Fruit fly (Drosophila melanogaster): ENCODE data around the gene mei-38.

mei-38 gene

DNA sequence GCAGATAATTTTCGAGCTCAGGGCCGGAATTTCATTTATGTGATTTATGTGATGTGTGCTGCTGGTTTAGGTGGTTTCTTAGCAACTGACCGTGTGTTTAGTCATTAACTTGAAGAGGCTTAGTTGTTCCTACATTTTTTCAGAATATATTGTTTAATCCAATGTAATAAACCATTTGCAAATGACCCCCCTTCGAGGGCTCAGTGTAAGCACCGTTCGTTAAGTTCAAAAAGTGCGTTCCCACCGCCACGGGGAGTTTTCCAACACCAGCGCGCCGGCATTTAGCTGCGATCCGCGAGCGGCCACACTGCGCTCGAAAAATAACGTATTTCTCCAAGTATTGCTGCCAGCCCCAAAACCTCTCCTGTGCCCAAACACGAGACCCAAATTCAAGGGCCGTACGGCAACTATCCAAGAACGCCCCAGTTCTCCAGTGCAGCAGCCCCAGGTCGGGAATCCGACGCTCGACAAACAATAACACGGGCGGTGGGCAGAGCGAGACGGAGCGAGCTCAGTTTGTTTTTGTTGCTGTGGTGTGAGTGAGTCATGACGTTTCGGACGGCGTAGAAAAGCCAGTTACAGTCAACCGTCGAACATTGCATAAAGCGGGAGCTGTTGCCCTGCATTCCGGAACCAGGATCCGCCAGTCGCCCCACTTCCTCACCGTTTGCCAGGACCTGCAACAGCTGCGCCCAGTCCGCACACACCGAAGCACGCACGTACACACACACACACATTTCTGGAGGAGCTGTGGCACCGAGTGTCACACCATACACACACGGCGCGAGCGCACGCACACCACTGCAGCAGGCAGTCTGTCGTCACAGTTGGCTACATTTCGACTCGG is 1.6 kb downstream of the mei-38 start, which contains the start of gene rush (continued):
- peak; percentile 95 for TF ChIP-seq Myb (GFP tag; optimal IDR thresholded peaks at IDR 0.05)
- peak; percentile 95 for TF ChIP-seq zf30C (GFP tag; optimal IDR thresholded peaks at IDR 0.05)
- TF ChIP-seq pzg (GFP tag; optimal IDR thresholded peaks at IDR 0.05): peak; percentile 82
- peak; percentile 83 for TF ChIP-seq kay (GFP tag; optimal IDR thresholded peaks at IDR 0.05)
- TF ChIP-seq CG15011 (GFP tag; optimal IDR thresholded peaks at IDR 0.05): no peak
- peak; percentile 29; the same call in 1 of the 2 replicates for TF ChIP-seq CG14441 (GFP tag; IDR thresholded peaks at IDR 0.05)
- no peak for TF ChIP-seq CG10431 (GFP tag; optimal IDR thresholded peaks at IDR 0.05)
- no peak for TF ChIP-seq kah (GFP tag; optimal IDR thresholded peaks at IDR 0.05)
- no peak for TF ChIP-seq Doc2 (GFP tag; IDR thresholded peaks at IDR 0.05)
- TF ChIP-seq bigmax (GFP tag; optimal IDR thresholded peaks at IDR 0.05): no peak
- 0 out of 2 replicates have a peak, but pooled peaks have one; percentile 12 for TF ChIP-seq CG6689 (GFP tag; IDR thresholded peaks at IDR 0.05)
- TF ChIP-seq CG33213 (GFP tag; optimal IDR thresholded peaks at IDR 0.05): peak; percentile 46
- TF ChIP-seq Dad (GFP tag; optimal IDR thresholded peaks at IDR 0.05): peak; percentile 31
- peak; percentile 23; the same call in 1 of the 2 replicates for TF ChIP-seq Ptx1 (GFP tag; IDR thresholded peaks at IDR 0.05)
- TF ChIP-seq CG12659 (GFP tag; optimal IDR thresholded peaks at IDR 0.05): peak; percentile 58
- no peak for TF ChIP-seq CG16863 (GFP tag; optimal IDR thresholded peaks at IDR 0.05)
- TF ChIP-seq crol (GFP tag; IDR thresholded peaks at IDR 0.05): no peak
- no peak for TF ChIP-seq CG7372 (GFP tag; IDR thresholded peaks at IDR 0.05)
- TF ChIP-seq trem (tag; optimal IDR thresholded peaks at IDR 0.05): peak; percentile 5
- TF ChIP-seq CG9797 (GFP tag; optimal IDR thresholded peaks at IDR 0.05): peak; percentile 80
- 0 out of 3 replicates have a peak, but pooled peaks have one; percentile 13 for TF ChIP-seq CG14050 (GFP tag; IDR thresholded peaks at IDR 0.05)
- no peak for TF ChIP-seq Oaz (GFP tag; IDR thresholded peaks at IDR 0.05)
- no peak for TF ChIP-seq TFAM (GFP tag; optimal IDR thresholded peaks at IDR 0.05)
- TF ChIP-seq Ets97D (GFP tag; optimal IDR thresholded peaks at IDR 0.05): peak; percentile 48
- peak; percentile 76 for TF ChIP-seq CG15514 (GFP tag; optimal IDR thresholded peaks at IDR 0.05)
- TF ChIP-seq Dfd (GFP tag; optimal IDR thresholded peaks at IDR 0.05): no peak
- TF ChIP-seq CG17829 (tag; optimal IDR thresholded peaks at IDR 0.05): peak; percentile 49
- TF ChIP-seq grau (tag; optimal IDR thresholded peaks at IDR 0.05): peak; percentile 26
- TF ChIP-seq ab (GFP tag; optimal IDR thresholded peaks at IDR 0.05): no peak
- TF ChIP-seq al (GFP tag; IDR thresholded peaks at IDR 0.05): peak; percentile 41; the same call in 1 of the 2 replicates
- TF ChIP-seq seq (GFP tag; IDR thresholded peaks at IDR 0.05): no peak
- TF ChIP-seq ara (GFP tag; IDR thresholded peaks at IDR 0.05): 0 out of 2 replicates have a peak, but pooled peaks have one; percentile 31
- TF ChIP-seq cad (GFP tag; optimal IDR thresholded peaks at IDR 0.05): no peak
- peak; percentile 36 for TF ChIP-seq gro (GFP tag; optimal IDR thresholded peaks at IDR 0.05)
- TF ChIP-seq sens-2 (GFP tag; IDR thresholded peaks at IDR 0.05): no peak
- peak; percentile 61 for TF ChIP-seq CG9932 (GFP tag; IDR thresholded peaks at IDR 0.05)
- TF ChIP-seq BtbVII (GFP tag; optimal IDR thresholded peaks at IDR 0.05): no peak
- peak; percentile 97 for TF ChIP-seq MESR4 (GFP tag; optimal IDR thresholded peaks at IDR 0.05)
- TF ChIP-seq CG12391 (tag; optimal IDR thresholded peaks at IDR 0.05): peak; percentile 21
- TF ChIP-seq chm (GFP tag; IDR thresholded peaks at IDR 0.05): 0 out of 2 replicates have a peak, but pooled peaks have one; percentile 20
- TF ChIP-seq Med (GFP tag): peak; percentile 92
- 0 out of 2 replicates have a peak, but pooled peaks have one; percentile 24 for TF ChIP-seq ranshi (GFP tag; IDR thresholded peaks at IDR 0.05)
- TF ChIP-seq nerfin-2 (GFP tag; IDR thresholded peaks at IDR 0.05; ENCODE audit: partially characterized antibody): 0 out of 2 replicates have a peak, but pooled peaks have one; percentile 18
- no peak for TF ChIP-seq CHES-1-like (GFP tag; optimal IDR thresholded peaks at IDR 0.05)
- peak; percentile 28; the same call in 1 of the 2 replicates for TF ChIP-seq CG32772 (GFP tag; IDR thresholded peaks at IDR 0.05)
- TF ChIP-seq emc (GFP tag; optimal IDR thresholded peaks at IDR 0.05): peak; percentile 15
- peak; percentile 73 for TF ChIP-seq CG1832 (GFP tag; optimal IDR thresholded peaks at IDR 0.05)
- no peak for TF ChIP-seq CG4820 (GFP tag; optimal IDR thresholded peaks at IDR 0.05)
- TF ChIP-seq kni (GFP tag; optimal IDR thresholded peaks at IDR 0.05): peak; percentile 5
